Fruit fly (Drosophila melanogaster) whole organism, embryonic: ENCODE results near the gene CG4953.

Source experiments
- CG10462 ChIP-seq: fragments of 200-800 bp; sonication (Bioruptor generic); optimal IDR thresholded peaks from 2 replicates; lab custom pipeline; 2016; ENCODE audit warnings: missing biosample characterization, missing genetic modification characterization
- CG11093 ChIP-seq: fragments of 200-800 bp; sonication (Bioruptor generic); IDR thresholded peaks from 3 replicates; pipeline ENCODE4 v1.3.6; 2022; ENCODE audit warnings: missing biosample characterization, missing genetic modification characterization
- CG11696 ChIP-seq: fragments of 200-800 bp; sonication (Bioruptor generic); IDR thresholded peaks from 2 replicates; pipeline ENCODE4 v1.3.6; 2022; ENCODE audit warnings: missing biosample characterization, missing genetic modification characterization
- CG12219 ChIP-seq: fragments of 200-800 bp; sonication (Bioruptor generic); optimal IDR thresholded peaks from 3 replicates; lab custom pipeline; 2018; ENCODE audit warnings: missing biosample characterization, mild to moderate bottlenecking, missing genetic modification characterization
- CG15011 ChIP-seq: fragments of 200-800 bp; sonication (Bioruptor generic); optimal IDR thresholded peaks from 3 replicates; lab custom pipeline; 2018; ENCODE audit warnings: missing biosample characterization, mild to moderate bottlenecking, missing genetic modification characterization
- CG1602 ChIP-seq: fragments of 200-800 bp; sonication (Bioruptor generic); optimal IDR thresholded peaks from 3 replicates; lab custom pipeline; 2016; ENCODE audit warnings: missing biosample characterization, missing genetic modification characterization
- CG16813 ChIP-seq: fragments of 200-800 bp; sonication (Bioruptor generic); IDR thresholded peaks from 3 replicates; pipeline ENCODE4 v1.3.6; 2022; ENCODE audit warnings: missing biosample characterization, missing genetic modification characterization; ENCODE audit not compliant: partially characterized antibody
- CG17186 ChIP-seq: fragments of 200-800 bp; sonication (Bioruptor generic); optimal IDR thresholded peaks from 3 replicates; lab custom pipeline; 2017; ENCODE audit warnings: missing biosample characterization, missing genetic modification reagents, missing genetic modification characterization
- CG17359 ChIP-seq: fragments of 200-800 bp; sonication (Bioruptor generic); optimal IDR thresholded peaks from 3 replicates; lab custom pipeline; 2018; ENCODE audit warnings: missing biosample characterization, mild to moderate bottlenecking, missing genetic modification characterization, moderate library complexity
- CG18599 ChIP-seq: fragments of 200-800 bp; sonication (Bioruptor generic); optimal IDR thresholded peaks from 3 replicates; lab custom pipeline; 2017; ENCODE audit warnings: missing biosample characterization, missing genetic modification characterization, mild to moderate bottlenecking, moderate library complexity, missing genetic modification reagents
- CG3281 ChIP-seq: fragments of 200-800 bp; sonication (Bioruptor generic); optimal IDR thresholded peaks from 3 replicates; lab custom pipeline; 2017; ENCODE audit warnings: missing biosample characterization, mild to moderate bottlenecking, missing genetic modification characterization
- CG33557 ChIP-seq: fragments of 200-800 bp; sonication (Bioruptor generic); optimal IDR thresholded peaks from 2 replicates; lab custom pipeline; 2019; ENCODE audit warnings: missing biosample characterization, mild to moderate bottlenecking, missing genetic modification characterization, moderate library complexity
- CG4707 ChIP-seq: fragments of 200-800 bp; sonication (Bioruptor generic); optimal IDR thresholded peaks from 2 replicates; lab custom pipeline; 2018; ENCODE audit warnings: missing biosample characterization, mild to moderate bottlenecking, missing genetic modification characterization, moderate library complexity
- CG6175 ChIP-seq: fragments of 200-800 bp; sonication (Bioruptor generic); IDR thresholded peaks from 3 replicates; pipeline ENCODE4 v1.3.6; 2022; ENCODE audit warnings: missing biosample characterization, missing genetic modification characterization
- CG7372 ChIP-seq: fragments of 200-800 bp; sonication (Bioruptor generic); IDR thresholded peaks from 2 replicates; pipeline ENCODE4 v1.3.6; 2022; ENCODE audit warnings: missing biosample characterization, missing genetic modification characterization
- CG9609 ChIP-seq: fragments of 200-800 bp; sonication (Bioruptor generic); optimal IDR thresholded peaks from 3 replicates; lab custom pipeline; 2016; ENCODE audit warnings: missing biosample characterization, missing genetic modification characterization
- CG9727 ChIP-seq: fragments of 200-800 bp; sonication (Bioruptor generic); optimal IDR thresholded peaks from 3 replicates; lab custom pipeline; 2017; ENCODE audit warnings: missing biosample characterization, mild to moderate bottlenecking, missing genetic modification characterization
- Chrac-16 ChIP-seq: fragments of 200-800 bp; sonication (Bioruptor generic); optimal IDR thresholded peaks from 3 replicates; lab custom pipeline; 2016; ENCODE audit warnings: missing biosample characterization, missing genetic modification characterization
- Dbx ChIP-seq: fragments of 200-800 bp; sonication (Bioruptor generic); IDR thresholded peaks from 3 replicates; pipeline ENCODE4 v1.3.6; 2022; ENCODE audit warnings: missing biosample characterization, missing genetic modification characterization
- Dfd ChIP-seq, 2 experiments: fragments of >200 bp; optimal IDR thresholded peaks; 2 replicates each; lab custom pipeline; 2017; ENCODE audit warnings: missing biosample characterization in 2 of 2, missing genetic modification characterization in 2 of 2
- E2f1 ChIP-seq: fragments of 200-800 bp; sonication (Bioruptor generic); IDR thresholded peaks from 2 replicates; pipeline ENCODE4 v1.3.6; 2022; ENCODE audit warnings: missing biosample characterization, missing genetic modification characterization
- Gug ChIP-seq: fragments of 200-800 bp; sonication (Bioruptor generic); IDR thresholded peaks from 4 replicates; pipeline ENCODE4 v1.3.6; 2022; ENCODE audit warnings: missing biosample characterization, missing genetic modification characterization
- HLHmδ ChIP-seq: fragments of 200-800 bp; sonication (Bioruptor generic); optimal IDR thresholded peaks from 2 replicates; lab custom pipeline; 2018; ENCODE audit warnings: missing biosample characterization, mild to moderate bottlenecking, missing genetic modification characterization, moderate library complexity
- HmgZ ChIP-seq: fragments of 200-800 bp; sonication (Bioruptor generic); optimal IDR thresholded peaks from 2 replicates; lab custom pipeline; 2018; ENCODE audit warnings: missing biosample characterization, mild to moderate bottlenecking, missing genetic modification characterization
- Hsf ChIP-seq: fragments of 200-800 bp; sonication (Bioruptor generic); optimal IDR thresholded peaks from 3 replicates; lab custom pipeline; 2016; ENCODE audit warnings: missing biosample characterization, missing genetic modification characterization
- Mad ChIP-seq: fragments of 200-800 bp; sonication (Bioruptor generic); optimal IDR thresholded peaks from 2 replicates; lab custom pipeline; 2016; ENCODE audit warnings: missing biosample characterization, missing genetic modification characterization
- TFAM ChIP-seq: fragments of 200-800 bp; sonication (Bioruptor generic); optimal IDR thresholded peaks from 2 replicates; lab custom pipeline; 2017; ENCODE audit warnings: missing biosample characterization, missing genetic modification characterization, inconsistent platforms
- Trl ChIP-seq, 3 experiments: fragments of >200 bp in 2 of 3; fragments of 200-800 bp in 1 of 3; sonication (Bioruptor generic) in 1 of 3; optimal IDR thresholded peaks; 2 replicates in 1 of 3; 3 replicates in 2 of 3; lab custom pipeline; 2016 to 2017; ENCODE audit warnings: missing biosample characterization in 1 of 3, missing genetic modification characterization in 1 of 3
- Xbp1 ChIP-seq: fragments of 200-800 bp; sonication (Bioruptor generic); optimal IDR thresholded peaks from 3 replicates; lab custom pipeline; 2016; ENCODE audit warnings: missing biosample characterization, mild to moderate bottlenecking, missing genetic modification characterization
- bbx ChIP-seq: fragments of 200-800 bp; sonication (Bioruptor generic); IDR thresholded peaks from 2 replicates; pipeline ENCODE4 v1.3.6; 2022; ENCODE audit warnings: missing biosample characterization, missing genetic modification characterization; ENCODE audit not compliant: partially characterized antibody
- btn ChIP-seq: fragments of 200-800 bp; sonication (Bioruptor generic); optimal IDR thresholded peaks from 2 replicates; lab custom pipeline; 2016; ENCODE audit warnings: missing biosample characterization, missing genetic modification characterization
- cad ChIP-seq: fragments of >200 bp; optimal IDR thresholded peaks from 2 replicates; lab custom pipeline; 2017; ENCODE audit warnings: missing biosample characterization, missing genetic modification characterization
- chif ChIP-seq, 2 experiments: fragments of 200-800 bp; sonication (Bioruptor generic); optimal IDR thresholded peaks; 3 replicates each; lab custom pipeline; 2016; ENCODE audit warnings: missing biosample characterization in 2 of 2, missing genetic modification characterization in 2 of 2
- chm ChIP-seq: fragments of 200-800 bp; sonication (Bioruptor generic); IDR thresholded peaks from 2 replicates; pipeline ENCODE4 v1.3.6; 2022; ENCODE audit warnings: missing biosample characterization, missing genetic modification characterization
- corto ChIP-seq: fragments of 200-800 bp; sonication (Bioruptor generic); optimal IDR thresholded peaks from 2 replicates; lab custom pipeline; 2016; ENCODE audit warnings: missing biosample characterization, mild to moderate bottlenecking, missing genetic modification characterization, moderate library complexity
- esg ChIP-seq: fragments of 200-800 bp; sonication (Bioruptor generic); conservative IDR thresholded peaks from 2 replicates; pipeline ENCODE4 v1.3.6; 2022; ENCODE audit warnings: missing biosample characterization, missing genetic modification characterization
- fu2 ChIP-seq: fragments of 200-800 bp; sonication (Bioruptor generic); optimal IDR thresholded peaks from 2 replicates; lab custom pipeline; 2016; ENCODE audit warnings: missing biosample characterization, missing genetic modification characterization
- gfzf ChIP-seq: fragments of 200-800 bp; sonication (Bioruptor generic); optimal IDR thresholded peaks from 2 replicates; lab custom pipeline; 2016; ENCODE audit warnings: missing biosample characterization, mild to moderate bottlenecking, missing genetic modification characterization, moderate library complexity
- hb ChIP-seq: fragments of 200-800 bp; sonication (Bioruptor generic); IDR thresholded peaks from 3 replicates; pipeline ENCODE4 v1.3.6; 2022; ENCODE audit warnings: missing biosample characterization, missing genetic modification characterization; ENCODE audit not compliant: partially characterized antibody
- insv ChIP-seq, 2 experiments: fragments of 200-800 bp; sonication (Bioruptor generic); optimal IDR thresholded peaks; 3 replicates each; lab custom pipeline; 2016 to 2018; ENCODE audit warnings: missing biosample characterization in 2 of 2, missing genetic modification characterization in 2 of 2
- inv ChIP-seq: fragments of 200-800 bp; sonication (Bioruptor generic); IDR thresholded peaks from 2 replicates; pipeline ENCODE4 v1.3.6; 2022; ENCODE audit warnings: missing biosample characterization, missing genetic modification characterization; ENCODE audit not compliant: partially characterized antibody
- seq ChIP-seq: fragments of 200-800 bp; sonication (Bioruptor generic); IDR thresholded peaks from 2 replicates; pipeline ENCODE4 v1.3.6; 2022; ENCODE audit warnings: missing biosample characterization, missing genetic modification characterization
- slp2 ChIP-seq: fragments of 200-800 bp; sonication (Bioruptor generic); optimal IDR thresholded peaks from 2 replicates; lab custom pipeline; 2016; ENCODE audit warnings: missing biosample characterization, missing genetic modification characterization
- sqz ChIP-seq: fragments of 200-800 bp; sonication (Bioruptor generic); optimal IDR thresholded peaks from 3 replicates; lab custom pipeline; 2018; ENCODE audit warnings: missing biosample characterization, mild to moderate bottlenecking, missing genetic modification characterization
- stc ChIP-seq: fragments of 200-800 bp; sonication (Bioruptor generic); IDR thresholded peaks from 2 replicates; pipeline ENCODE4 v1.3.6; 2022; ENCODE audit warnings: missing biosample characterization, missing genetic modification characterization
- trh ChIP-seq: fragments of 200-800 bp; sonication (Bioruptor generic); optimal IDR thresholded peaks from 2 replicates; lab custom pipeline; 2016; ENCODE audit warnings: missing biosample characterization, missing genetic modification characterization
- vnd ChIP-seq: fragments of 200-800 bp; sonication (Bioruptor generic); IDR thresholded peaks from 3 replicates; pipeline ENCODE4 v1.3.6; 2022; ENCODE audit warnings: missing biosample characterization, missing genetic modification characterization; ENCODE audit not compliant: partially characterized antibody
- z ChIP-seq: fragments of 200-800 bp; sonication (Bioruptor generic); IDR thresholded peaks from 3 replicates; pipeline ENCODE4 v1.3.6; 2022; ENCODE audit warnings: missing biosample characterization, missing genetic modification characterization
- zf30C ChIP-seq: fragments of 200-800 bp; sonication (Bioruptor generic); optimal IDR thresholded peaks from 3 replicates; lab custom pipeline; 2018; ENCODE audit warnings: missing biosample characterization, mild to moderate bottlenecking, missing genetic modification characterization

The CG4953 gene

DNA sequence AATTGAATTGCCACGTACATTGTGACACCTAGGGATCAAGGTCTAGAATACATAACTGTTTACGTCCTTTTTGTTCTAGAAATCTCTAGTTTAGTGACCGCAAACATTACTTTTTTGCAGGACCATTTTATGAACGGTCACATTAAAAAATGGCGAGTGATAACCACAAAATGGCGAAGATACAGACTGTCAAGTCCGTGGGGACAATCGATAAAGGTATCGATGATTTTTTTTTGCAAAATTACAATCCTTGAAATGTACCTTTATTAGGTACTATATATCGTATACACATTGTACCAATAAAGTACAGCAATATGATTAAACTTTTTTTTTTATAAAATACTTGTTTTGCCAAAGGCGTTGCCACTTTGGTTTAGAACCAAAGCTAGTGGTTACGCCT, 36.0 kb upstream of the CG4953 start (continued):
- TF ChIP-seq inv (GFP tag; lab: Robert Waterston, UW), result peak; percentile 37; the same call in 1 of the 2 replicates
- no peak for TF ChIP-seq hb (GFP tag; lab: Robert Waterston, UW)
- TF ChIP-seq HLHmδ (GFP tag; lab: Kevin White, UChicago), result no peak
- no peak for TF ChIP-seq Hsf (GFP tag; lab: Kevin White, UChicago)
- peak; percentile 41 for TF ChIP-seq gfzf (GFP tag; lab: Kevin White, UChicago)
- no peak for TF ChIP-seq E2f1
- peak; percentile 44; the same call in 2 of the 3 replicates for TF ChIP-seq vnd (GFP tag; lab: Robert Waterston, UW)
- TF ChIP-seq seq (GFP tag; lab: Robert Waterston, UW), result peak; percentile 25; the same call in 1 of the 2 replicates

DNA sequence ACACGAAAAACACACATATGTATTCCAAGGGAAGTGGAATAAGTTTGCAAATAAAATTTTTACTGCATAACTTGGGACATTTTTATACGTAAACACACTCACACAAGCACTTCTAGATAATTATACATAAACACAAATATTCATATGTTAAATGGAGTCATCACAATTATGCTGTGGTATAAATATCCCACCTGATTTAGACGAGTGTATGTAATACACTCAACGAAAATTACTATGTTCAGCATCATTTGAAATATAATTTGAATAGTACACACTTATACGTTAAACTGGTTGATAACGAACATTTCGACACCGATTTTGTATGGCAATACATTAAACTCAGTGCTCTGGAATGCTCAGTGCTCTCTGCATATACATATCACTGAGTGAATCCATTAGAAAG, 35.4 kb upstream of the CG4953 start:
- peak; percentile 34 for TF ChIP-seq CG17359 (tag; lab: Kevin White, UChicago)
- 0 out of 3 replicates have a peak, but pooled peaks have one; percentile 51 for TF ChIP-seq Dbx
- TF ChIP-seq chif (GFP tag; optimal IDR thresholded peaks at IDR 0.05; lab: Kevin White, UChicago), result peak in 1 of 2 experiments; percentile 11
- TF ChIP-seq btn (GFP tag; lab: Kevin White, UChicago), result no peak
- no peak for TF ChIP-seq CG12219 (GFP tag; lab: Kevin White, UChicago)
- TF ChIP-seq Mad (GFP tag; lab: Kevin White, UChicago), result no peak
- TF ChIP-seq CG11696 (GFP tag; lab: Robert Waterston, UW), result no peak
- no peak for TF ChIP-seq Gug
- TF ChIP-seq Trl (optimal IDR thresholded peaks at IDR 0.05; lab: Kevin White, UChicago), result peak in 1 of 2 experiments; percentile 7
- peak; percentile 35 for TF ChIP-seq Trl (GFP tag; optimal IDR thresholded peaks at IDR 0.05; lab: Kevin White, UChicago)
- TF ChIP-seq CG6175, result no peak
- no peak for TF ChIP-seq CG7372 (GFP tag; lab: Robert Waterston, UW)
- TF ChIP-seq bbx (GFP tag; lab: Robert Waterston, UW), result no peak
- TF ChIP-seq CG16813 (GFP tag; lab: Robert Waterston, UW), result no peak
- no peak for TF ChIP-seq chm (GFP tag; lab: Robert Waterston, UW)
- peak; percentile 36 for TF ChIP-seq CG3281
- no peak for TF ChIP-seq HmgZ (tag; lab: Kevin White, UChicago)
- TF ChIP-seq CG1602 (GFP tag; lab: Kevin White, UChicago), result no peak
- no peak for TF ChIP-seq z (GFP tag; lab: Robert Waterston, UW)
- no peak for TF ChIP-seq insv (GFP tag; optimal IDR thresholded peaks at IDR 0.05; lab: Kevin White, UChicago)
- TF ChIP-seq sqz (GFP tag; lab: Kevin White, UChicago), result no peak
- no peak for TF ChIP-seq CG18599 (GFP tag; lab: Kevin White, UChicago)
- TF ChIP-seq CG9727 (GFP tag; lab: Kevin White, UChicago), result peak; percentile 19
- no peak for TF ChIP-seq CG33557 (GFP tag; lab: Kevin White, UChicago)
- no peak for TF ChIP-seq cad (GFP tag; lab: Kevin White, UChicago)
- TF ChIP-seq CG15011 (GFP tag; lab: Kevin White, UChicago), result no peak
- no peak for TF ChIP-seq corto
- TF ChIP-seq Dfd (GFP tag; optimal IDR thresholded peaks at IDR 0.05; lab: Kevin White, UChicago), result no peak
- TF ChIP-seq zf30C (GFP tag; lab: Kevin White, UChicago), result peak; percentile 91
- no peak for TF ChIP-seq Xbp1
- 0 out of 2 replicates have a peak, but pooled peaks have one; percentile 12 for TF ChIP-seq esg (GFP tag; lab: Robert Waterston, UW)
- no peak for TF ChIP-seq TFAM (GFP tag; lab: Kevin White, UChicago)
- TF ChIP-seq Chrac-16 (GFP tag; lab: Kevin White, UChicago), result no peak
- TF ChIP-seq CG9609 (GFP tag; lab: Kevin White, UChicago), result no peak
- TF ChIP-seq vnd (GFP tag; lab: Robert Waterston, UW), result no peak
- no peak for TF ChIP-seq slp2 (GFP tag; lab: Kevin White, UChicago)
- no peak for TF ChIP-seq CG4707 (GFP tag; lab: Kevin White, UChicago)
- TF ChIP-seq CG10462 (GFP tag; lab: Kevin White, UChicago), result no peak
- TF ChIP-seq fu2 (GFP tag; lab: Kevin White, UChicago), result no peak
- TF ChIP-seq CG17186, result no peak
- TF ChIP-seq CG11093 (GFP tag; lab: Robert Waterston, UW), result no peak
- TF ChIP-seq stc (GFP tag; lab: Robert Waterston, UW), result no peak
- no peak for TF ChIP-seq trh
